Fruit fly (Drosophila melanogaster): ENCODE results near the gene Csl4.

Csl4 gene

dm6 chr2L:11113011-11113528 lies 10.3 kb downstream of the Csl4 start, which contains the start of gene Idua (continued):
- TF ChIP-seq kay (GFP tag; optimal IDR thresholded peaks at IDR 0.05) (peak; percentile 17), ara (GFP tag; IDR thresholded peaks at IDR 0.05) (0 out of 2 replicates have a peak, but pooled peaks have one; percentile 3), Pdp1 (GFP tag; optimal IDR thresholded peaks at IDR 0.05) (peak; percentile 15 to 19), slou (GFP tag; optimal IDR thresholded peaks at IDR 0.05) (peak; percentile 2), cg (GFP tag; optimal IDR thresholded peaks at IDR 0.05) (no peak), CG13287 (GFP tag; IDR thresholded peaks at IDR 0.05; ENCODE audit: partially characterized antibody) (no peak), CG17361 (GFP tag; IDR thresholded peaks at IDR 0.05) (no peak), CG10979 (tag; optimal IDR thresholded peaks at IDR 0.05) (peak; percentile 73), Rfx (GFP tag; IDR thresholded peaks at IDR 0.05) (peak; percentile 70; the same call in 1 of the 2 replicates), CG34224 (GFP tag; IDR thresholded peaks at IDR 0.05; ENCODE audit: partially characterized antibody) (no peak), row (GFP tag; IDR thresholded peaks at IDR 0.05) (peak; percentile 78), toy (GFP tag; IDR thresholded peaks at IDR 0.05) (no peak), mam (GFP tag; optimal IDR thresholded peaks at IDR 0.05) (peak; percentile 38), CG11093 (GFP tag; IDR thresholded peaks at IDR 0.05) (peak; percentile 69; the same call in 2 of the 3 replicates), zfh1 (GFP tag; IDR thresholded peaks at IDR 0.05) (no peak), CG7786 (GFP tag; optimal IDR thresholded peaks at IDR 0.05) (no peak), Fer1 (GFP tag; optimal IDR thresholded peaks at IDR 0.05) (peak; percentile 89), CG12744 (GFP tag; optimal IDR thresholded peaks at IDR 0.05) (no peak), Lim3 (GFP tag; IDR thresholded peaks at IDR 0.05) (no peak), maf-S (GFP tag; optimal IDR thresholded peaks at IDR 0.05) (no peak), wdn (GFP tag; IDR thresholded peaks at IDR 0.05) (no peak), CG13894 (tag; optimal IDR thresholded peaks at IDR 0.05) (peak; percentile 22), CG13424 (tag; optimal IDR thresholded peaks at IDR 0.05) (peak; percentile 85), CG4328 (GFP tag; optimal IDR thresholded peaks at IDR 0.05) (peak; percentile 41), CG32532 (GFP tag; IDR thresholded peaks at IDR 0.05) (peak; percentile 79), CG10321 (GFP tag; IDR thresholded peaks at IDR 0.05) (no peak), CG3065 (GFP tag; optimal IDR thresholded peaks at IDR 0.05) (no peak), sisA (GFP tag; IDR thresholded peaks at IDR 0.05) (peak; percentile 41; the same call in 1 of the 2 replicates), CG17359 (tag; optimal IDR thresholded peaks at IDR 0.05) (peak; percentile 69), CG11504 (tag; optimal IDR thresholded peaks at IDR 0.05) (no peak), CHES-1-like (GFP tag; optimal IDR thresholded peaks at IDR 0.05) (no peak), p53 (GFP tag; optimal IDR thresholded peaks at IDR 0.05) (no peak), bcd (GFP tag; optimal IDR thresholded peaks at IDR 0.05) (peak; percentile 78), Med (GFP tag) (peak; percentile 82), CG17912 (GFP tag; optimal IDR thresholded peaks at IDR 0.05) (no peak), CG15011 (GFP tag; optimal IDR thresholded peaks at IDR 0.05) (peak; percentile 52), trem (tag; optimal IDR thresholded peaks at IDR 0.05) (peak; percentile 36), br (optimal IDR thresholded peaks at IDR 0.05) (no peak), CG4820 (GFP tag; optimal IDR thresholded peaks at IDR 0.05) (peak; percentile 52), lmd (GFP tag; IDR thresholded peaks at IDR 0.05) (peak; percentile 49), CG11085 (GFP tag; IDR thresholded peaks at IDR 0.05) (no peak; the same call in 1 of the 2 replicates), Fer2 (tag; optimal IDR thresholded peaks at IDR 0.05) (peak; percentile 40), tna (GFP tag; IDR thresholded peaks at IDR 0.05; ENCODE audit: partially characterized antibody) (no peak), CG32772 (GFP tag; IDR thresholded peaks at IDR 0.05) (0 out of 2 replicates have a peak, but pooled peaks have one; percentile 31), CG4282 (GFP tag; optimal IDR thresholded peaks at IDR 0.05) (no peak), Neu2 (GFP tag; optimal IDR thresholded peaks at IDR 0.05; ENCODE audit: borderline replicate concordance) (no peak), CG15601 (tag; optimal IDR thresholded peaks at IDR 0.05) (peak; percentile 67), tx (GFP tag; optimal IDR thresholded peaks at IDR 0.05) (no peak), Scr (GFP tag; IDR thresholded peaks at IDR 0.05; ENCODE audit: partially characterized antibody) (no peak), CG12299 (tag; optimal IDR thresholded peaks at IDR 0.05) (peak; percentile 68), Rx (GFP tag; IDR thresholded peaks at IDR 0.05) (peak; percentile 22; the same call in 1 of the 2 replicates)

All from whole organism, embryonic.